Worm (Caenorhabditis elegans) whole organism, midembryonic: Measurements from ENCODE around the gene clec-5.

ENCODE experiments used
- T22C8.4 ChIP-seq: fragments of 200-800 bp; sonication (Bioruptor generic); IDR thresholded peaks from 2 replicates; pipeline ENCODE4 v1.3.6; 2022; ENCODE audit warnings: missing genetic modification characterization, missing compliant biosample characterization
- cog-1 ChIP-seq: sonication (generic microtip); optimal IDR thresholded peaks from 2 replicates; lab custom pipeline; 2016; ENCODE audit warnings: missing genetic modification characterization, missing compliant biosample characterization
- flt-1 ChIP-seq: fragments of 200-800 bp; sonication (Bioruptor generic); IDR thresholded peaks from 2 replicates; pipeline ENCODE4 v1.3.6; 2022; ENCODE audit warnings: missing genetic modification characterization, missing compliant biosample characterization
- med-1 ChIP-seq: sonication (generic microtip); optimal IDR thresholded peaks from 2 replicates; lab custom pipeline; 2017; ENCODE audit warnings: missing genetic modification characterization, mild to moderate bottlenecking, missing compliant biosample characterization, antibody characterized with exemption, missing genetic modification reagents; ENCODE audit not compliant: insufficient read depth
- ref-1 ChIP-seq: fragments of 200-800 bp; sonication (Bioruptor generic); conservative IDR thresholded peaks from 2 replicates; pipeline ENCODE4 v1.3.6; 2022; ENCODE audit warnings: missing genetic modification reagents, missing genetic modification characterization, missing compliant biosample characterization
- ztf-29 ChIP-seq: fragments of 200-800 bp; sonication (Bioruptor generic); IDR thresholded peaks from 2 replicates; pipeline ENCODE4 v1.3.6; 2022; ENCODE audit warnings: missing genetic modification reagents, missing genetic modification characterization, missing compliant biosample characterization

- TF ChIP-seq ztf-29 (GFP tag; lab: Robert Waterston, UW) = no peak
- TF ChIP-seq ref-1 = no peak
- no peak for TF ChIP-seq T22C8.4
- TF ChIP-seq cog-1 (tag; lab: Kevin White, UChicago) = no peak
- TF ChIP-seq med-1 (GFP tag; lab: Kevin White, UChicago) = no peak
- TF ChIP-seq flt-1 = no peak
Measured at ce11 chrIII:4881955-4882354, 1.5 kb downstream of the clec-5 start.
